Fruit fly (Drosophila melanogaster) S2 (cell line): ENCODE measurements around the gene CG5937.

Source experiments
- CG8478 ChIP-seq: fragments of >200 bp; optimal IDR thresholded peaks from 2 replicates; lab custom pipeline; 2018
- CTCF ChIP-seq, 2 experiments: fragments of >200 bp; optimal IDR thresholded peaks; 2 replicates each; lab custom pipeline; 2018

The CG5937 gene

dm6 chrX:6064508-6064907, 24.7 kb downstream of the CG5937 start:
- no peak for TF ChIP-seq CG8478 (lab: Kevin White, UChicago)
- TF ChIP-seq CTCF (optimal IDR thresholded peaks at IDR 0.05; lab: Kevin White, UChicago): no peak

dm6 chrX:6066316-6066715, 26.5 kb downstream of the CG5937 start, which contains the start of gene CG43115:
Gene CG43115 (minus strand): TSS chrX:6066416.
- TF ChIP-seq CTCF (optimal IDR thresholded peaks at IDR 0.05; lab: Kevin White, UChicago): no peak
- TF ChIP-seq CG8478 (lab: Kevin White, UChicago): no peak

- TF ChIP-seq CTCF (optimal IDR thresholded peaks at IDR 0.05; lab: Kevin White, UChicago) (no peak), CG8478 (lab: Kevin White, UChicago) (no peak)
Measured at dm6 chrX:6067281-6068008, 27.6 kb downstream of the CG5937 start, which contains the start of gene CG5928. Gene CG5928 (plus strand): TSS chrX:6067958.

- no peak for TF ChIP-seq CTCF (optimal IDR thresholded peaks at IDR 0.05; lab: Kevin White, UChicago)
- TF ChIP-seq CG8478 (lab: Kevin White, UChicago): no peak
Measured at dm6 chrX:6068714-6069113, 28.9 kb downstream of the CG5937 start.

- TF ChIP-seq CTCF (optimal IDR thresholded peaks at IDR 0.05; lab: Kevin White, UChicago) (no peak), CG8478 (lab: Kevin White, UChicago) (no peak)
Measured at dm6 chrX:6074845-6075244, 35.0 kb downstream of the CG5937 start, which contains the start of gene Tsp5D. Gene Tsp5D (minus strand): TSS chrX:6074857.

- TF ChIP-seq CG8478 (lab: Kevin White, UChicago): no peak
- TF ChIP-seq CTCF (optimal IDR thresholded peaks at IDR 0.05; lab: Kevin White, UChicago): no peak
Measured at dm6 chrX:6075586-6075985, 35.8 kb downstream of the CG5937 start.

- no peak for TF ChIP-seq CTCF (optimal IDR thresholded peaks at IDR 0.05; lab: Kevin White, UChicago)
- no peak for TF ChIP-seq CG8478 (lab: Kevin White, UChicago)
Measured at dm6 chrX:6077043-6077547, 37.3 kb downstream of the CG5937 start.

dm6 chrX:6077686-6078085, 37.9 kb downstream of the CG5937 start, which contains the start of gene CG4666:
Gene CG4666 (minus strand): TSS chrX:6077786.
- TF ChIP-seq CTCF (optimal IDR thresholded peaks at IDR 0.05; lab: Kevin White, UChicago) (no peak), CG8478 (lab: Kevin White, UChicago) (no peak)

- TF ChIP-seq CG8478 (lab: Kevin White, UChicago) (no peak), CTCF (optimal IDR thresholded peaks at IDR 0.05; lab: Kevin White, UChicago) (no peak)
Measured at dm6 chrX:6081296-6081695, 41.5 kb downstream of the CG5937 start, which contains the start of gene CG4660. Gene CG4660 (minus strand): TSS chrX:6081372.

- no peak for TF ChIP-seq CG8478 (lab: Kevin White, UChicago)
- TF ChIP-seq CTCF (optimal IDR thresholded peaks at IDR 0.05; lab: Kevin White, UChicago): no peak
Measured at dm6 chrX:6089679-6090460, 50.1 kb downstream of the CG5937 start, which contains the start of gene raptor. Gene raptor (minus strand): TSS chrX:6090201.

dm6 chrX:6090809-6091667, 51.2 kb downstream of the CG5937 start, which contains the start of the genes Nep1 and Mipp2:
Gene Nep1 (plus strand): TSS chrX:6091205.
Gene Mipp2 (minus strand): TSS chrX:6091471.
- TF ChIP-seq CTCF (optimal IDR thresholded peaks at IDR 0.05; lab: Kevin White, UChicago): no peak
- TF ChIP-seq CG8478 (lab: Kevin White, UChicago): no peak

dm6 chrX:6092235-6092634, 52.4 kb downstream of the CG5937 start:
- TF ChIP-seq CG8478 (lab: Kevin White, UChicago): no peak
- TF ChIP-seq CTCF (optimal IDR thresholded peaks at IDR 0.05; lab: Kevin White, UChicago): no peak

- TF ChIP-seq CTCF (optimal IDR thresholded peaks at IDR 0.05; lab: Kevin White, UChicago) (no peak), CG8478 (lab: Kevin White, UChicago) (no peak)
Measured at dm6 chrX:6094078-6094477, 54.3 kb downstream of the CG5937 start.

dm6 chrX:6094599-6094998, 54.8 kb downstream of the CG5937 start:
- TF ChIP-seq CTCF (optimal IDR thresholded peaks at IDR 0.05; lab: Kevin White, UChicago) (no peak), CG8478 (lab: Kevin White, UChicago) (no peak)
